Fruit fly (Drosophila melanogaster): Measurements from ENCODE around the gene mus304.
A peak's percentile ranks its signal among the peaks of the same experiment; 100 is the strongest.

Gene mus304

dm6 chr3L:18148418-18148973, 38.9 kb downstream of the mus304 start, which contains the start of gene CG7330 (continued):
- TF ChIP-seq gce (GFP tag; IDR thresholded peaks at IDR 0.05) (peak; percentile 35; the same call in 1 of the 3 replicates), CG7928 (GFP tag; optimal IDR thresholded peaks at IDR 0.05) (peak; percentile 62), CG18619 (GFP tag; optimal IDR thresholded peaks at IDR 0.05) (peak; percentile 91), fd64A (GFP tag; optimal IDR thresholded peaks at IDR 0.05) (peak; percentile 32), sqz (GFP tag; optimal IDR thresholded peaks at IDR 0.05) (peak; percentile 89), CG9876 (GFP tag; optimal IDR thresholded peaks at IDR 0.05) (no peak), Antp (GFP tag; optimal IDR thresholded peaks at IDR 0.05) (peak; percentile 31), Xbp1 (GFP tag; optimal IDR thresholded peaks at IDR 0.05) (peak; percentile 91), CG12391 (tag; optimal IDR thresholded peaks at IDR 0.05) (peak; percentile 92), Eip74EF (GFP tag; optimal IDR thresholded peaks at IDR 0.05) (peak in 1 of 2 experiments; percentile 95), CG3726 (GFP tag; IDR thresholded peaks at IDR 0.05) (peak; percentile 71; the same call in 2 of the 3 replicates), CG7839 (tag; optimal IDR thresholded peaks at IDR 0.05) (peak; percentile 96), CG31388 (GFP tag; optimal IDR thresholded peaks at IDR 0.05) (peak; percentile 40), CG4854 (GFP tag; optimal IDR thresholded peaks at IDR 0.05) (peak; percentile 63), CG1233 (GFP tag; optimal IDR thresholded peaks at IDR 0.05) (peak; percentile 87), Six4 (GFP tag; optimal IDR thresholded peaks at IDR 0.05) (peak; percentile 76), aop (GFP tag; IDR thresholded peaks at IDR 0.05) (0 out of 2 replicates have a peak, but pooled peaks have one; percentile 11), klu (GFP tag; IDR thresholded peaks at IDR 0.05) (peak; percentile 82), Myb (GFP tag; optimal IDR thresholded peaks at IDR 0.05) (no peak), CG12219 (GFP tag; optimal IDR thresholded peaks at IDR 0.05) (peak; percentile 86), psq (GFP tag; optimal IDR thresholded peaks at IDR 0.05) (peak; percentile 68), lbe (GFP tag; optimal IDR thresholded peaks at IDR 0.05) (peak; percentile 49), CG11696 (GFP tag; IDR thresholded peaks at IDR 0.05) (peak; percentile 51), al (GFP tag; IDR thresholded peaks at IDR 0.05) (peak; percentile 83), HHEX (GFP tag; optimal IDR thresholded peaks at IDR 0.05) (peak; percentile 91), CG14050 (GFP tag; IDR thresholded peaks at IDR 0.05) (peak; percentile 87), ems (GFP tag; optimal IDR thresholded peaks at IDR 0.05) (peak; percentile 60), CG9727 (GFP tag; optimal IDR thresholded peaks at IDR 0.05) (peak; percentile 88), CG1603 (tag; optimal IDR thresholded peaks at IDR 0.05) (peak; percentile 44), dan (GFP tag; IDR thresholded peaks at IDR 0.05) (no peak), bab2 (GFP tag; optimal IDR thresholded peaks at IDR 0.05) (peak; percentile 18), CG17361 (GFP tag; IDR thresholded peaks at IDR 0.05) (peak; percentile 98), ci (GFP tag; IDR thresholded peaks at IDR 0.05) (peak; percentile 86), p53 (GFP tag; optimal IDR thresholded peaks at IDR 0.05) (no peak), wor (GFP tag; IDR thresholded peaks at IDR 0.05) (peak; percentile 92), Dbx (GFP tag; IDR thresholded peaks at IDR 0.05) (peak; percentile 85), NC2α (GFP tag; optimal IDR thresholded peaks at IDR 0.05) (no peak), Dp (GFP tag; optimal IDR thresholded peaks at IDR 0.05) (no peak), CG42726 (GFP tag; IDR thresholded peaks at IDR 0.05; ENCODE audit: partially characterized antibody) (no peak), Dip2 (GFP tag; IDR thresholded peaks at IDR 0.05) (no peak), lab (GFP tag; optimal IDR thresholded peaks at IDR 0.05) (peak; percentile 95), Hmx (GFP tag; optimal IDR thresholded peaks at IDR 0.05) (peak; percentile 64), CG12155 (GFP tag; optimal IDR thresholded peaks at IDR 0.05) (peak; percentile 86), danr (GFP tag; IDR thresholded peaks at IDR 0.05) (peak; percentile 87), Elba2 (GFP tag; optimal IDR thresholded peaks at IDR 0.05) (no peak), az2 (GFP tag; optimal IDR thresholded peaks at IDR 0.05) (peak; percentile 90), CG7372 (GFP tag; IDR thresholded peaks at IDR 0.05) (peak; percentile 85; the same call in 1 of the 2 replicates), Side (GFP tag; optimal IDR thresholded peaks at IDR 0.05) (peak; percentile 25), phol (tag; optimal IDR thresholded peaks at IDR 0.05) (peak; percentile 95), D19A (tag; optimal IDR thresholded peaks at IDR 0.05) (peak; percentile 89), C15 (GFP tag; IDR thresholded peaks at IDR 0.05) (peak; percentile 71; the same call in 2 of the 3 replicates)
